Worm (Caenorhabditis elegans) whole organism, young adult: Measurements from ENCODE around the gene slc-36.2.
A peak's percentile ranks its signal among the peaks of the same experiment; 100 is the strongest.

Experiments used
- B0261.1 ChIP-seq: sonication (generic microtip); optimal IDR thresholded peaks from 2 replicates; lab custom pipeline; 2016; ENCODE audit warnings: mild to moderate bottlenecking, missing genetic modification characterization, moderate library complexity, missing compliant biosample characterization
- C06A6.2 ChIP-seq: fragments of 200-800 bp; sonication (Bioruptor generic); conservative IDR thresholded peaks from 2 replicates; pipeline ENCODE4 v1.3.6; 2022; ENCODE audit warnings: missing genetic modification characterization, missing compliant biosample characterization
- C17E4.6 ChIP-seq: fragments of 200-800 bp; sonication (Bioruptor generic); IDR thresholded peaks from 2 replicates; pipeline ENCODE4 v1.3.6; 2022; ENCODE audit warnings: missing genetic modification reagents, missing genetic modification characterization, missing compliant biosample characterization
- D2030.7 ChIP-seq: fragments of 200-800 bp; sonication (Bioruptor generic); IDR thresholded peaks from 2 replicates; pipeline ENCODE4 v1.3.6; 2022; ENCODE audit warnings: missing genetic modification reagents, missing genetic modification characterization, missing compliant biosample characterization
- F57A8.1 ChIP-seq: fragments of 200-800 bp; sonication (Bioruptor generic); optimal IDR thresholded peaks from 2 replicates; lab custom pipeline; 2018; ENCODE audit warnings: mild to moderate bottlenecking, missing genetic modification characterization, moderate library complexity, missing compliant biosample characterization
- K12H6.12 ChIP-seq: fragments of 200-800 bp; sonication (Bioruptor generic); optimal IDR thresholded peaks from 2 replicates; lab custom pipeline; 2018; ENCODE audit warnings: mild to moderate bottlenecking, missing genetic modification characterization, missing compliant biosample characterization
- Y79H2A.3 ChIP-seq: fragments of 200-800 bp; sonication (Bioruptor generic); conservative IDR thresholded peaks from 2 replicates; pipeline ENCODE4 v1.3.6; 2022; ENCODE audit warnings: missing genetic modification reagents, missing genetic modification characterization, missing compliant biosample characterization
- ZK185.1 ChIP-seq: sonication (generic microtip); optimal IDR thresholded peaks from 2 replicates; lab custom pipeline; 2016; ENCODE audit warnings: mild to moderate bottlenecking, missing genetic modification characterization, missing compliant biosample characterization; ENCODE audit not compliant: poor library complexity, severe bottlenecking
- attf-5 ChIP-seq: fragments of 200-800 bp; sonication (Bioruptor generic); optimal IDR thresholded peaks from 2 replicates; lab custom pipeline; 2018; ENCODE audit warnings: mild to moderate bottlenecking, missing genetic modification characterization, missing compliant biosample characterization
- cebp-2 ChIP-seq: fragments of 200-800 bp; sonication (Bioruptor generic); IDR thresholded peaks from 2 replicates; pipeline ENCODE4 v1.3.6; 2022; ENCODE audit warnings: missing genetic modification characterization, missing compliant biosample characterization
- ceh-79 ChIP-seq: sonication (generic microtip); optimal IDR thresholded peaks from 2 replicates; lab custom pipeline; 2017; ENCODE audit warnings: mild to moderate bottlenecking, missing genetic modification characterization, missing compliant biosample characterization
- ceh-91 ChIP-seq: fragments of 200-800 bp; sonication (Bioruptor generic); IDR thresholded peaks from 2 replicates; pipeline ENCODE4 v1.3.6; 2022; ENCODE audit warnings: missing genetic modification reagents, missing genetic modification characterization, missing compliant biosample characterization
- dox-1 ChIP-seq: fragments of 200-800 bp; sonication (Bioruptor generic); IDR thresholded peaks from 2 replicates; pipeline ENCODE4 v1.3.6; 2022; ENCODE audit warnings: missing genetic modification reagents, missing genetic modification characterization, missing compliant biosample characterization
- dpl-1 ChIP-seq: fragments of 150-350 bp; optimal IDR thresholded peaks from 2 replicates; lab custom pipeline; 2014; ENCODE audit warnings: missing biosample characterization, missing genetic modification reagents, missing genetic modification characterization
- egrh-3 ChIP-seq: fragments of 200-800 bp; sonication (Bioruptor generic); IDR thresholded peaks from 2 replicates; pipeline ENCODE4 v1.3.6; 2022; ENCODE audit warnings: missing genetic modification reagents, missing genetic modification characterization, missing compliant biosample characterization
- hlh-26 ChIP-seq: fragments of 200-800 bp; sonication (Bioruptor generic); conservative IDR thresholded peaks from 2 replicates; pipeline ENCODE4 v1.3.6; 2022; ENCODE audit warnings: missing genetic modification reagents, missing genetic modification characterization, missing compliant biosample characterization
- hmg-20 ChIP-seq: fragments of 200-800 bp; sonication (Bioruptor generic); IDR thresholded peaks from 2 replicates; pipeline ENCODE4 v1.3.6; 2022; ENCODE audit warnings: missing genetic modification reagents, missing genetic modification characterization, missing compliant biosample characterization
- hrde-1 ChIP-seq: sonication (generic microtip); optimal IDR thresholded peaks from 2 replicates; lab custom pipeline; 2016; ENCODE audit warnings: missing genetic modification characterization, mild to moderate bottlenecking, missing compliant biosample characterization, moderate library complexity, missing genotype, missing genetic modification reagents, borderline replicate concordance
- lag-1 ChIP-seq: fragments of 200-800 bp; sonication (Bioruptor generic); IDR thresholded peaks from 2 replicates; pipeline ENCODE4 v1.3.6; 2022; ENCODE audit warnings: missing genetic modification reagents, missing genetic modification characterization, missing compliant biosample characterization
- lin-40 ChIP-seq: sonication (generic microtip); optimal IDR thresholded peaks from 2 replicates; lab custom pipeline; 2016; ENCODE audit warnings: missing genetic modification characterization, mild to moderate bottlenecking, missing compliant biosample characterization, missing genotype, missing genetic modification reagents
- lsl-1 ChIP-seq: fragments of 200-800 bp; sonication (Bioruptor generic); optimal IDR thresholded peaks from 2 replicates; lab custom pipeline; 2018; ENCODE audit warnings: mild to moderate bottlenecking, missing genetic modification characterization, moderate library complexity, missing compliant biosample characterization
- lsy-27 ChIP-seq: sonication (generic microtip); optimal IDR thresholded peaks from 2 replicates; lab custom pipeline; 2017; ENCODE audit warnings: missing genetic modification characterization, mild to moderate bottlenecking, missing compliant biosample characterization, antibody characterized with exemption, missing genotype, borderline replicate concordance; ENCODE audit not compliant: insufficient read depth
- madf-6 ChIP-seq: fragments of 200-800 bp; sonication (Bioruptor generic); IDR thresholded peaks from 2 replicates; pipeline ENCODE4 v1.3.6; 2022; ENCODE audit warnings: missing genetic modification reagents, missing genetic modification characterization, missing compliant biosample characterization
- mes-4 ChIP-seq: sonication (generic microtip); optimal IDR thresholded peaks from 2 replicates; lab custom pipeline; 2016; ENCODE audit warnings: missing genotype, missing genetic modification characterization, missing compliant biosample characterization
- nhr-80 ChIP-seq: sonication (generic microtip); optimal IDR thresholded peaks from 2 replicates; lab custom pipeline; 2016; ENCODE audit warnings: missing genetic modification characterization, missing compliant biosample characterization
- nhr-90 ChIP-seq: sonication (generic microtip); optimal IDR thresholded peaks from 2 replicates; lab custom pipeline; 2016; ENCODE audit warnings: missing genotype, mild to moderate bottlenecking, missing genetic modification characterization, missing compliant biosample characterization
- pbrm-1 ChIP-seq: fragments of 200-800 bp; sonication (Bioruptor generic); IDR thresholded peaks from 2 replicates; pipeline ENCODE4 v1.3.6; 2022; ENCODE audit warnings: missing genetic modification reagents, missing genetic modification characterization, missing compliant biosample characterization
- rpc-1 ChIP-seq, 2 experiments: fragments of 150-350 bp in 1 of 2; sonication (generic microtip) in 1 of 2; optimal IDR thresholded peaks; 2 replicates each; lab custom pipeline; 2014 to 2018; ENCODE audit warnings: missing biosample characterization in 1 of 2, missing genetic modification characterization in 1 of 2, missing genetic modification reagents in 1 of 2, missing genotype in 1 of 2
- snpc-3.4 ChIP-seq: sonication (generic microtip); optimal IDR thresholded peaks from 2 replicates; lab custom pipeline; 2017; ENCODE audit warnings: missing genetic modification characterization, mild to moderate bottlenecking, missing compliant biosample characterization, antibody characterized with exemption, moderate library complexity, missing genotype, missing genetic modification reagents
- ztf-18 ChIP-seq: sonication (generic microtip); optimal IDR thresholded peaks from 2 replicates; lab custom pipeline; 2016; ENCODE audit warnings: missing genotype, mild to moderate bottlenecking, missing genetic modification characterization, missing compliant biosample characterization
- ztf-22 ChIP-seq: fragments of 200-800 bp; sonication (Bioruptor generic); optimal IDR thresholded peaks from 2 replicates; lab custom pipeline; 2018; ENCODE audit warnings: mild to moderate bottlenecking, missing genetic modification characterization, moderate library complexity, missing compliant biosample characterization
- ztf-26 ChIP-seq: sonication (generic microtip); optimal IDR thresholded peaks from 2 replicates; lab custom pipeline; 2017; ENCODE audit warnings: missing genetic modification characterization, missing compliant biosample characterization

The slc-36.2 gene

ce11 chrII:509230-509629 lies 13.2 kb upstream of the slc-36.2 start, which contains the start of gene srh-105:
srh-105 (minus strand) TSS chrII:509330.
- TF ChIP-seq lin-40 (no peak), D2030.7 (GFP tag; lab: Robert Waterston, UW) (no peak), Y79H2A.3 (GFP tag; lab: Robert Waterston, UW) (no peak), egrh-3 (GFP tag; lab: Robert Waterston, UW) (no peak), hmg-20 (GFP tag; lab: Robert Waterston, UW) (no peak), ZK185.1 (tag; lab: Kevin White, UChicago) (no peak), mes-4 (tag; lab: Kevin White, UChicago) (no peak), cebp-2 (GFP tag; lab: Robert Waterston, UW) (no peak), lsl-1 (GFP tag; lab: Kevin White, UChicago) (no peak)

- no peak for TF ChIP-seq snpc-3.4 (tag; lab: Kevin White, UChicago)
- no peak for TF ChIP-seq hrde-1
- TF ChIP-seq ztf-26 (tag; lab: Kevin White, UChicago) = no peak
- TF ChIP-seq madf-6 (GFP tag; lab: Robert Waterston, UW) = no peak
- TF ChIP-seq cebp-2 (GFP tag; lab: Robert Waterston, UW) = no peak
- no peak for TF ChIP-seq ceh-91 (GFP tag; lab: Robert Waterston, UW)
- TF ChIP-seq lag-1 (GFP tag; lab: Robert Waterston, UW) = no peak
- no peak for TF ChIP-seq dox-1 (GFP tag; lab: Robert Waterston, UW)
- no peak for TF ChIP-seq C17E4.6 (GFP tag; lab: Robert Waterston, UW)
Observed at ce11 chrII:511968-512367, 10.4 kb upstream of the slc-36.2 start.

DNA sequence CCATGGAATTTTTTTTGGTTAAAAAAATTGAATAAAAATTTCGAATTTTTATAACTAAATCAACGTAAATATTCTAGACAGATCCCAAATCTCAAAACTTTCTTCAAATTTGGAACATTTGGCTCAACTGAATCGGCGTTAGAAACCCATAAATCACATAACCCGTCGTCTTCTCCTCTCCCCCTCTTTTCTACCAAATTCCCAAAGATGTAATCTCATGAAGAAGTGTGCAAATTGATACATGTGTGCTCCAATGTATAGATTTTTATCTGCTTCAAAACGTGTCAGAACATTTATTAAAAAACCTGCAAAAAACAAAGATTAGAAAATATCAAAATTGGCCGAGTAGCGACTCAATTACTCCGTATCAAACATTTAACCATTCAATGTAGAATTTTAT lies 9.8 kb upstream of the slc-36.2 start:
- no peak for TF ChIP-seq dpl-1 (GFP tag; lab: Kevin White, UChicago)
- no peak for TF ChIP-seq pbrm-1 (GFP tag; lab: Robert Waterston, UW)
- no peak for TF ChIP-seq mes-4 (tag; lab: Kevin White, UChicago)
- no peak for TF ChIP-seq K12H6.12
- TF ChIP-seq C06A6.2 (GFP tag; lab: Robert Waterston, UW) = no peak
- no peak for TF ChIP-seq ztf-22 (GFP tag; lab: Kevin White, UChicago)
- TF ChIP-seq D2030.7 (GFP tag; lab: Robert Waterston, UW) = no peak
- TF ChIP-seq nhr-90 = no peak
- TF ChIP-seq ztf-18 (tag; lab: Kevin White, UChicago) = no peak

ce11 chrII:515765-516164 lies 6.6 kb upstream of the slc-36.2 start, which contains the start of gene mab-9:
mab-9 (plus strand) TSS chrII:516024.
- TF ChIP-seq B0261.1 (tag; lab: Kevin White, UChicago) (no peak), pbrm-1 (GFP tag; lab: Robert Waterston, UW) (no peak), lsy-27 (tag; lab: Kevin White, UChicago) (no peak), C06A6.2 (GFP tag; lab: Robert Waterston, UW) (no peak), attf-5 (GFP tag; lab: Kevin White, UChicago) (no peak), ceh-79 (no peak)

DNA sequence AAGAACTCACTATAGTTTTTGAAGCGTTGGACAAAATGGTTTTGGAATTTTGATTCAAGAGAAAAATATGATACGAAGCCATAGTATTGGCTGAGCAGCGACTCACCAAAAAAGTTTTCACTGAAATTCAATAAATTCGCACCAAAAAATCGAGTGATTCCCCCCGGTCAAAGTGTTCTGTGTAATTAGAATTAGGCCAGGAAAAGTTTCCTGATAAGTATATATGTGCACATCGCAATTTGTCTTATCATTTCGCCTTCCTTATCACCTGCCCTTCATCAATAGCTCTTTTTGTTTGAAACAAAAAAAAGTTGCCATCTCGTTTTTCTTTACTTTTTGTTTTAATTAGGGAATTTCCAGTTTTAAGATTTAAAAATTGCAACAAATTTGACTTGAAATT lies 682 bp upstream of the slc-36.2 start:
- TF ChIP-seq hlh-26 (GFP tag; lab: Robert Waterston, UW) (no peak), F57A8.1 (no peak), nhr-80 (peak; percentile 53), rpc-1 (optimal IDR thresholded peaks at IDR 0.05; lab: Kevin White, UChicago) (no peak), rpc-1 (tag; optimal IDR thresholded peaks at IDR 0.05; lab: Kevin White, UChicago) (no peak)
